Worm (Caenorhabditis elegans): Measurements from ENCODE around the gene acs-2.
"Not testable (repeated sequence)": the region's sequence is repeated elsewhere in the genome, so short reads cannot be mapped to it uniquely, and the experiment has no call there.

Gene acs-2

ce11 chrV:15581440-15581839 is 14.2 kb downstream of the acs-2 start:
- TF ChIP-seq nfya-1 (tag; optimal IDR thresholded peaks at IDR 0.05; ENCODE audit: insufficient read depth) = peak; percentile 54

- TF ChIP-seq R02D3.7 (tag; optimal IDR thresholded peaks at IDR 0.05) (peak; percentile 60), pqm-1 (tag; optimal IDR thresholded peaks at IDR 0.05) (peak; percentile 25), lsy-12 (tag; optimal IDR thresholded peaks at IDR 0.05) (peak; percentile 51), elt-2 (tag; optimal IDR thresholded peaks at IDR 0.05) (peak; percentile 86), lin-15B (tag; optimal IDR thresholded peaks at IDR 0.05) (peak; percentile 51), nhr-43 (tag; optimal IDR thresholded peaks at IDR 0.05; ENCODE audit: poor library complexity, severe bottlenecking) (peak; percentile 19), nhr-11 (tag; optimal IDR thresholded peaks at IDR 0.05) (peak; percentile 2)
Measured at ce11 chrV:15590183-15590667, 23.0 kb downstream of the acs-2 start, which contains the start of gene F28F8.7. Gene F28F8.7, minus strand, starts transcription at chrV:15590617.

ce11 chrV:15594573-15594972 is 27.4 kb downstream of the acs-2 start, which contains the start of gene fbxa-139:
Gene fbxa-139, minus strand, starts transcription at chrV:15594673.
- TF ChIP-seq jun-1 (tag; optimal IDR thresholded peaks at IDR 0.05) (no peak), ceh-9 (tag; optimal IDR thresholded peaks at IDR 0.05) (no peak), nhr-28 (tag; optimal IDR thresholded peaks at IDR 0.05) (no peak), ceh-82 (tag; optimal IDR thresholded peaks at IDR 0.05) (no peak), nhr-25 (tag; optimal IDR thresholded peaks at IDR 0.05) (no peak), elt-3 (tag; optimal IDR thresholded peaks at IDR 0.05) (no peak), ceh-16 (tag; optimal IDR thresholded peaks at IDR 0.05) (no peak), hmg-11 (tag; optimal IDR thresholded peaks at IDR 0.05) (no peak), nhr-23 (tag; optimal IDR thresholded peaks at IDR 0.05) (no peak), mdl-1 (tag; optimal IDR thresholded peaks at IDR 0.05) (no peak)

ce11 chrV:15599762-15600161 is 32.6 kb downstream of the acs-2 start, which contains the start of gene B0391.14:
Gene B0391.14, minus strand, starts transcription at chrV:15599862.
- not testable (repeated sequence) for TF ChIP-seq ceh-82, ztf-11, skn-1 (tag; optimal IDR thresholded peaks at IDR 0.05)

ce11 chrV:15602253-15602652 is 35.1 kb downstream of the acs-2 start, which contains the start of gene fbxa-152:
Gene fbxa-152, minus strand, starts transcription at chrV:15602353.
- no peak for TF ChIP-seq elt-2 (tag; optimal IDR thresholded peaks at IDR 0.05)
- TF ChIP-seq ama-1 (optimal IDR thresholded peaks at IDR 0.05) = no peak
- no peak for TF ChIP-seq mdl-1 (tag; optimal IDR thresholded peaks at IDR 0.05)
- TF ChIP-seq pha-4 (tag; optimal IDR thresholded peaks at IDR 0.05) = no peak
- TF ChIP-seq skn-1 (tag; optimal IDR thresholded peaks at IDR 0.05) = no peak
- no peak for TF ChIP-seq R02D3.7 (tag; optimal IDR thresholded peaks at IDR 0.05)

- TF ChIP-seq ceh-28 (tag; optimal IDR thresholded peaks at IDR 0.05) (no peak), ztf-11 (tag; optimal IDR thresholded peaks at IDR 0.05) (no peak), pqm-1 (tag; optimal IDR thresholded peaks at IDR 0.05) (no peak), zag-1 (tag; optimal IDR thresholded peaks at IDR 0.05) (no peak), R02D3.7 (tag; optimal IDR thresholded peaks at IDR 0.05) (no peak), ceh-82 (tag; optimal IDR thresholded peaks at IDR 0.05) (no peak), egl-27 (tag; optimal IDR thresholded peaks at IDR 0.05) (no peak)
Measured at ce11 chrV:15605045-15605444, 37.9 kb downstream of the acs-2 start, which contains the start of gene fbxa-154. Gene fbxa-154, minus strand, starts transcription at chrV:15605145.

- TF ChIP-seq ZK546.5 (tag; optimal IDR thresholded peaks at IDR 0.05) (no peak), lin-39 (tag; optimal IDR thresholded peaks at IDR 0.05) (peak; percentile 46), snpc-4 (tag; optimal IDR thresholded peaks at IDR 0.05) (peak; percentile 23), lin-15B (tag; optimal IDR thresholded peaks at IDR 0.05) (peak; percentile 20)
Measured at ce11 chrV:15610350-15610940, 43.3 kb downstream of the acs-2 start, which contains the start of the genes fbxa-153 and str-12. Gene fbxa-153, minus strand, starts transcription at chrV:15610384. Gene str-12, plus strand, starts transcription at chrV:15610890.
